Worm (Caenorhabditis elegans): ENCODE data around the gene Y56A3A.31.

DNA sequence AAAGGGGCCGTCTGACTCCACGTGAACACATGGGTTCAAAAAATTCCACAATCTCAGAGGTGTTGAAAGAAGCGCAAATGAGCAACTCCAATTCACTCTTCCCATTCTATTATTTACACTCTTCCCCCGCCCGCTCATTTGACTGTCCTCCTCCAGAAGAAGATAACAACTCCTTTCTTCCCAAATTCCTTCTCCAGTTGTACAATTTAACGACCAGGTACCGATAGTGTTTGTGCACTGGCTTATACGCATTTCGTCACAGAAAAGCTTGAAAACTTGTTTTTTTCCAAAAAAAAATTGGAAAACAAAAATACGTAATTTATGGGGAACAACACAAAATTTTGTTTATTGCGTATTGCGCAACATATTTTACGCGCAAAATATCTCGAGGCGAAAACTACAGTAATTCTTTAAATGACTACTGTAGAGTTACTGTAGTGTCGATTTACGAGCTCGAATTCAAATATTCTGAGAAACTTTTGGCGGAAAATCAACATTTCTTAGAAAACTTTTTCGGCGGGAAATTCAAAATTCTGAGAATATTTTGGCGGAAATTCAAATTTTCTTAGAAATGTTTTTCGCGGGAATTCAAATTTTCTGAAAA, 24.9 kb upstream of the Y56A3A.31 start:
- TF ChIP-seq pha-4 (tag; optimal IDR thresholded peaks at IDR 0.05) (no peak), T23F11.4 (GFP tag; optimal IDR thresholded peaks at IDR 0.05) (no peak), hlh-6 (tag; optimal IDR thresholded peaks at IDR 0.05) (no peak), nhr-11 (tag; optimal IDR thresholded peaks at IDR 0.05) (no peak), pqm-1 (tag; optimal IDR thresholded peaks at IDR 0.05) (no peak), ceh-9 (tag; optimal IDR thresholded peaks at IDR 0.05) (no peak), ceh-34 (tag; optimal IDR thresholded peaks at IDR 0.05) (no peak), gmeb-2 (tag; optimal IDR thresholded peaks at IDR 0.05) (no peak)

Measured in whole organism, late embryonic.